Worm (Caenorhabditis elegans): ENCODE data around the gene mrpl-39.
"Not testable (repeated sequence)": the region's sequence is repeated elsewhere in the genome, so short reads cannot be mapped to it uniquely, and the experiment has no call there.

mrpl-39 gene

DNA sequence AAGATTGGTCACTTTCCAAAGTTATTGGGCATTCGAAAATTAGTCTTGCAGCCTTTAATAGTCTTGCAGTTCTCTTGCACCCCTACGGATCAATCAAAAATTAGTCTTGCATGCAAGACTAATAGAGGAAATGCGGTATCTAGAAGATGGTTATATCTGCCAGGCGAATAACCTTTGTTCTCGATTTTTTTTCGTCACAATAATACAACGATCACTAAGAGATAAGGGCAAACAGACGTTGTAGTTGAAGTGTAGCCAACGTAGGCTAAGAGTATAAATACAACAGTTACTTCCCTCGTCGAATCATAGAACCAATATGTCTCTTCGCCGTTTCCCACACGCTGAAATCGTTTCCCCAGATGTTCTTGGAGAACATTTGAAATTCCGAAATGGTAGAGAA lies 20.4 kb downstream of the mrpl-39 start, which contains the start of gene T10B5.8:
Gene T10B5.8 (plus strand): TSS at position 301 of the 400 bp plus-strand sequence.
- TF ChIP-seq aha-1 (tag) (peak; percentile 3), zip-11 (GFP tag; IDR thresholded peaks at IDR 0.05) (no peak), nhr-28 (tag; optimal IDR thresholded peaks at IDR 0.05) (peak; percentile 66)

DNA sequence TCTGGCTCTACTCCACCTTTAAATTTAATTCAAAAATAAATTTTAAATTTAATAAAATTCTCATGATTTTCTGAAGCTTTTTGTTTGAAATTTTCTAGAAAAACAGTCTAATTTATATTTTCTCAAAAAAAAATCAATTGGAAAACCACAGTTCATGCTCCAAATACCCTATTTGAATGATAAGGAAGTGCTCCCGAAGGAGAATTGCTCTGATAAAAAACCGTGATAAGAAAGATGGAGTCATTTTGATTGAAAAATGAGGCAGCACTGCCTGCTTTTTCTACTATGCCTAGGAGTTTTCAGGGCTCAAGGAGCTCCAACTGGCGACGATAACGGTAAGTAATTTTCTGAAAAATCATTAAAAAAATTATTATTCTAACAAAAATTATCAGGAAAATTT lies 24.6 kb downstream of the mrpl-39 start, which contains the start of gene T10B5.7:
Gene T10B5.7 (plus strand): TSS at position 225 of the 400 bp plus-strand sequence.
- no peak for TF ChIP-seq dpl-1 (GFP tag; optimal IDR thresholded peaks at IDR 0.05)
- TF ChIP-seq nhr-102 (tag; optimal IDR thresholded peaks at IDR 0.05): no peak
- TF ChIP-seq nhr-28 (tag; optimal IDR thresholded peaks at IDR 0.05): peak; percentile 75
- TF ChIP-seq pqm-1 (tag; optimal IDR thresholded peaks at IDR 0.05): peak; percentile 62
- TF ChIP-seq dmd-6 (GFP tag; IDR thresholded peaks at IDR 0.05): peak; percentile 19; the same call in 1 of the 2 replicates
- no peak for TF ChIP-seq ztf-11 (tag; optimal IDR thresholded peaks at IDR 0.05)
- TF ChIP-seq dve-1 (tag; optimal IDR thresholded peaks at IDR 0.05; ENCODE audit: insufficient read depth): peak; percentile 2
- no peak for TF ChIP-seq lir-3 (tag; optimal IDR thresholded peaks at IDR 0.05)
- no peak for TF ChIP-seq snpc-1.2 (GFP tag; IDR thresholded peaks at IDR 0.05)
- no peak for TF ChIP-seq nhr-42 (GFP tag; IDR thresholded peaks at IDR 0.05)
- TF ChIP-seq nhr-41 (GFP tag; IDR thresholded peaks at IDR 0.05): no peak

DNA sequence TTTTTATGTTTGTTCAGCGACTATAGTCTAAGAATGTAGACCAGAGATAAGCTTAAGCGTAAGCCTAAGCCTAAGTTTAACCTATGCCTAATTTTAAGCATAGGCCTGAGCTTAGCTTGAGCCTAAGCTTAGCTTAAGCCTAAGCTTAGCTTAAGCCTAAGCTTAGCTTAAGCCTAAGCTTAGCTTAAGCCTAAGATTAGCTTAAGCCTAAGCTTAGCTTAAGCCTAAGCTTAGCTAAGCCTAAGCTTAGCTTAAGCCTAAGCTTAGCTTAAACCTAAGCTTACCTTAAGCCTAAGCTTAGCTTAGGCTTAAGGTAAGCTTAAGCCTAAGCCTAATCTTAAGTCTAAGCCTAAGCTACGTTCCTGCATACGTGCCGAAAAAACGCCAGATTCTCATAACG lies 27.2 kb downstream of the mrpl-39 start:
- TF ChIP-seq unc-62 (GFP tag; optimal IDR thresholded peaks at IDR 0.05 in 1 of 2) (peak in 1 of 2 experiments; percentile 8), unc-62 (tag; optimal IDR thresholded peaks at IDR 0.05) (no peak), F37D6.2 (tag; optimal IDR thresholded peaks at IDR 0.05) (no peak)

DNA sequence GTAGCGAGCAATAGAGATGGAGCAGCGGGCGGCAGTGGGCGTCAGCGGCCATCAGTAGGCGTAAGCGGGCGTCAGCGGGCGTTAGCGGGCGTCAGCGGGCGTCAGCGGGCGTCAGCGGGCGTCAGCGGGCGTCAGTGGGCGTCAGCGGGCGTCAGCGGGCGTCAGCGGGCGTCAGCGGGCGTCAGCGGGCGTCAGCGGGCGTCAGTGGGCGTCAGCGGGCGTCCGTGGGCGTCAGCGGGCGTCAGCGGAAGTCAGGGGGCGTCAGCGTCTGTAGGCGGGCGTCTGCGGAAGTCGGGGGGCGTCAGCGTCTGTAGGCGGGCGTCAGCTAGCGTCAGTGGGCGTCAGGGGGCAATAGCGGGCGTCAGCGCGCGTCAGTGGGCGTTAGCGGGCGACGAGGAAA lies 28.6 kb downstream of the mrpl-39 start:
- peak; percentile 99 for TF ChIP-seq set-16 (GFP tag; IDR thresholded peaks at IDR 0.05)
- TF ChIP-seq pha-4 (GFP tag; IDR thresholded peaks at IDR 0.05): peak; percentile 63; the same call in 1 of the 2 replicates
- TF ChIP-seq pha-4 (tag; optimal IDR thresholded peaks at IDR 0.05): not testable (repeated sequence)
- peak; percentile 14; the same call in 1 of the 2 replicates for TF ChIP-seq lin-38 (GFP tag; IDR thresholded peaks at IDR 0.05)

DNA sequence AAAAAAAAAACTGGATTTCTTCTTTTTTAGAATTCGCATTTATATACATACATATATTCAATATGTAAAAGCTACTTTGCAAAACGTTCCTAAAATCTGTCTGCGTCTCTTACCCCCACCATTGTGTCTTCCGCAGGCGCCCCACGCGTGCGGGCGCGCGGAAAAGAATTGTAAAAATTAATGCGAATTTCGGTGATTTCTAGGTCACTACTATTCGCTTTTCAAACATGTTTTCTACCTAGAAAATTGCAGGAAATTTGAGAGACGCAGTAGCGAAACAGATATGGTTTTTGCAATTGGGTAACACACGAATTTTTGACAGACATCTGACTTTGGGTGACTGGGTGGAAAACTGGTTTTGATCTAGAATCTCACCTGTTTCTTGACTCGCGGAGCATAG lies 33.7 kb downstream of the mrpl-39 start:
- peak; percentile 13 for TF ChIP-seq nhr-28 (tag; optimal IDR thresholded peaks at IDR 0.05)
- TF ChIP-seq lsy-2 (tag; optimal IDR thresholded peaks at IDR 0.05): no peak
- TF ChIP-seq aha-1 (tag): peak; percentile 39
- no peak for TF ChIP-seq T20F7.1 (GFP tag; optimal IDR thresholded peaks at IDR 0.05)
- TF ChIP-seq unc-62 (GFP tag; optimal IDR thresholded peaks at IDR 0.05 in 1 of 2): peak in 1 of 2 experiments; percentile 60
- TF ChIP-seq unc-62 (tag; optimal IDR thresholded peaks at IDR 0.05): no peak
- TF ChIP-seq ztf-11 (tag; optimal IDR thresholded peaks at IDR 0.05): no peak
- peak; percentile 7 for TF ChIP-seq hlh-30 (tag; optimal IDR thresholded peaks at IDR 0.05; ENCODE audit: insufficient read depth)
- no peak for TF ChIP-seq ceh-62 (tag; optimal IDR thresholded peaks at IDR 0.05)

DNA sequence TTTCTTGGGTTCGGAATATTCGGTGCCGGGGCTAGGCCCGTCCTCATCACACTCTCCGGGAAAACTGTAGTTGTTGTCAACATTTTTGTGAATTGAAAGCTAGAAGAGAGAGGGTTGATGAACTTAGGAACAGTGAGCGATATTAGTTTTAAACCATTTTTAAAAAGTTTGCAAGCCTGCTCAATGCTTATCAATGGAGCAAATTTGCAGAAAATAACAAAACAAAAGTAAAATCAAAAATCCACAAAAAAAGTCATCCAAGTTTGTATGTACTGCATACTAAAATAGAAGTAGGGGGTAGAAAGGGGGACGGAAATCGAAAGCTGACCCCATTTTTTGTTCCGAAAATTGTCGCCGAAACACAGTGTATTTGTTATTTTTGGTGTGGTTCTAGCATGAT lies 34.8 kb downstream of the mrpl-39 start, which contains the start of gene T10B5.10:
Gene T10B5.10 (minus strand): TSS at position 101 of the 400 bp plus-strand sequence.
- TF ChIP-seq dpl-1 (GFP tag; optimal IDR thresholded peaks at IDR 0.05): no peak
- no peak for TF ChIP-seq aly-2 (tag; optimal IDR thresholded peaks at IDR 0.05)
- no peak for TF ChIP-seq lsy-2 (tag; optimal IDR thresholded peaks at IDR 0.05)
- no peak for TF ChIP-seq lir-3 (tag; optimal IDR thresholded peaks at IDR 0.05)
- TF ChIP-seq Y48G9A.11 (GFP tag; IDR thresholded peaks at IDR 0.05): no peak

DNA sequence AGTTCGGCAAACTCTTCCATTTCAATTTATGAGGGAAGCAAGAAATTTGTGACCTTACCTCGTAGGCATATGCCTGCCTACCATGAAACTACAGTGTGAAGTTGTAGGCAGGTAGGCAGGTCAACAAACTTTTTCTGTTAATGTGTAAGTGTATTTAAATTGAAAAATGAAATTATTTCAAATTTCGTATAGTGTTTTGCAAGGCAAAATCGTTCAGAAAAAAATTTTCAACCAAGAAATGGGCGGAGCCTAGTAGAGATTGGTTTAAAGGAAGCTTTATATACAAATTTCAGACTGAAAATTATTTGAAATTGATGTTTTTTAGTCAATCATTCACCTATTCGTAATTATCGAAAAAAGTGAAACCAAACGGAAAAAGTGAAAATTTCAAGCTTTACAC lies 36.5 kb downstream of the mrpl-39 start:
- TF ChIP-seq dpl-1 (GFP tag; optimal IDR thresholded peaks at IDR 0.05): no peak
- TF ChIP-seq unc-62 (GFP tag; optimal IDR thresholded peaks at IDR 0.05 in 1 of 2): peak in 1 of 2 experiments; percentile 83
- no peak for TF ChIP-seq unc-62 (tag; optimal IDR thresholded peaks at IDR 0.05)

DNA sequence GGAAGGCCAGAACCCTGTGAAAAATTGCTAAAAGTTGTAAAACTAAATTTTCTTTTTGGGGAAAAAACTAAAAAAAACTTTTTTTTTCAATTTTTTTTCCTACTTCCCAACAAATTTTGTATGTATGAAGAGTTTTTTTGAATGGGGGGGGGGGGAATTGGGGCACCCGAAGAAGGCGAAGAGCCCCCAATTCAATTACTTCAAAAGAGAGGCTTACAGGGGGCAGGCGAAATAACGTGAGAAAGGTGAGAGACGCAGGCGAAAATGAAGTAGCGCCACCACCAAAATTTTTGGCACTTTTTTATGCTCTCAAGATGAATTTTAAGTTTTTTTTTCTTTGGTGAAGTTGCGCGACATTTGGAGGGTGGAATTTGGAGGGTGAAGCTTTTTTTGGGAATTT lies 41.6 kb downstream of the mrpl-39 start:
- TF ChIP-seq ceh-82 (tag; optimal IDR thresholded peaks at IDR 0.05) (no peak), ctbp-1 (GFP tag; IDR thresholded peaks at IDR 0.05) (0 out of 2 replicates have a peak, but pooled peaks have one; percentile 20), lir-3 (tag; optimal IDR thresholded peaks at IDR 0.05) (no peak)

All from whole organism, L4 larva.